Fruit fly (Drosophila melanogaster): ENCODE data around the gene CG17734.

CG17734 gene

DNA sequence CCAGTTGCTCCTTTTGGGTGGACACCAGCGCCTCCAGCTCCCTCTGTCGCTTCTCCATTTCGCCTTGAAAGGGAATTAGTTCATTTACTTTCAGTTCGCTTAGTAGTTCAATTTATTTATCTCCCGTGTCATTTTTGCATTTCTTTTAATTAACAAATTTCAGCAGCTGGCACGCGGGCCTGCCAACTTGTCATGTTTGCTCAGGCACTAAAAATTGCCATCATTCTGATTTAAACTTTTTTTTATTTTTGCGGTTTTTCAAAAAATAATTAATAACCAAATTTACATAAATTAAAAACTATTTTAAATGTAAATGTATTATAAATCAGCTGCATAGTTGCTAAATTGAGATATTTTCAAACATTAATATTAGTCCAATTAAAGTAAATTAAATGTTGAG is 13.4 kb downstream of the CG17734 start, which contains the start of gene GCC88:
GCC88 (minus strand) TSS at position 209 of the 400 bp plus-strand sequence.
- TF ChIP-seq CG30020 (tag; optimal IDR thresholded peaks at IDR 0.05) (no peak), trem (tag; optimal IDR thresholded peaks at IDR 0.05) (peak; percentile 98), dati (GFP tag; IDR thresholded peaks at IDR 0.05) (no peak), HmgZ (tag; optimal IDR thresholded peaks at IDR 0.05) (no peak), CG11456 (GFP tag; IDR thresholded peaks at IDR 0.05) (no peak), CG10209 (GFP tag; optimal IDR thresholded peaks at IDR 0.05) (no peak), chm (GFP tag; IDR thresholded peaks at IDR 0.05) (no peak), p53 (GFP tag; optimal IDR thresholded peaks at IDR 0.05) (no peak), sr (GFP tag; IDR thresholded peaks at IDR 0.05) (no peak), Vsx1 (GFP tag; optimal IDR thresholded peaks at IDR 0.05) (no peak), ci (GFP tag; IDR thresholded peaks at IDR 0.05) (no peak), CG6254 (GFP tag; optimal IDR thresholded peaks at IDR 0.05) (no peak), Usf (GFP tag; optimal IDR thresholded peaks at IDR 0.05) (no peak), da (GFP tag; optimal IDR thresholded peaks at IDR 0.05) (no peak), tna (GFP tag; IDR thresholded peaks at IDR 0.05; ENCODE audit: partially characterized antibody) (no peak), Six4 (GFP tag; optimal IDR thresholded peaks at IDR 0.05) (no peak), CG17912 (GFP tag; optimal IDR thresholded peaks at IDR 0.05) (no peak), D19B (GFP tag; optimal IDR thresholded peaks at IDR 0.05) (no peak), pzg (GFP tag; optimal IDR thresholded peaks at IDR 0.05) (peak; percentile 27), CG4424 (GFP tag; optimal IDR thresholded peaks at IDR 0.05) (no peak), CG12155 (GFP tag; optimal IDR thresholded peaks at IDR 0.05) (no peak), CG33213 (GFP tag; optimal IDR thresholded peaks at IDR 0.05) (no peak), CG8478 (optimal IDR thresholded peaks at IDR 0.05) (no peak), BtbVII (GFP tag; optimal IDR thresholded peaks at IDR 0.05) (no peak), so (GFP tag; IDR thresholded peaks at IDR 0.05) (no peak), NFAT (GFP tag; IDR thresholded peaks at IDR 0.05) (no peak), pros (GFP tag; optimal IDR thresholded peaks at IDR 0.05) (no peak), Atf-2 (GFP tag; optimal IDR thresholded peaks at IDR 0.05) (no peak), zf30C (GFP tag; optimal IDR thresholded peaks at IDR 0.05) (no peak), Optix (GFP tag; IDR thresholded peaks at IDR 0.05) (no peak), Oaz (GFP tag; IDR thresholded peaks at IDR 0.05) (no peak), CG9876 (GFP tag; optimal IDR thresholded peaks at IDR 0.05) (no peak), CG9932 (GFP tag; IDR thresholded peaks at IDR 0.05) (no peak), onecut (GFP tag; IDR thresholded peaks at IDR 0.05) (no peak), nerfin-1 (tag; optimal IDR thresholded peaks at IDR 0.05) (no peak), CG17359 (tag; optimal IDR thresholded peaks at IDR 0.05) (peak; percentile 91), gcm (GFP tag; optimal IDR thresholded peaks at IDR 0.05) (no peak), CG6854 (GFP tag; optimal IDR thresholded peaks at IDR 0.05) (no peak), CG4617 (GFP tag; optimal IDR thresholded peaks at IDR 0.05; ENCODE audit: borderline replicate concordance) (peak; percentile 46), Asciz (GFP tag; optimal IDR thresholded peaks at IDR 0.05) (no peak), pnt (GFP tag; optimal IDR thresholded peaks at IDR 0.05) (no peak), amos (GFP tag; IDR thresholded peaks at IDR 0.05; ENCODE audit: partially characterized antibody) (no peak), CG3407 (GFP tag; optimal IDR thresholded peaks at IDR 0.05) (no peak), tin (GFP tag; optimal IDR thresholded peaks at IDR 0.05) (no peak), Doc2 (GFP tag; IDR thresholded peaks at IDR 0.05) (no peak), CG1529 (GFP tag; optimal IDR thresholded peaks at IDR 0.05) (no peak), psq (GFP tag; optimal IDR thresholded peaks at IDR 0.05) (no peak), hth (optimal IDR thresholded peaks at IDR 0.05) (no peak), C15 (GFP tag; IDR thresholded peaks at IDR 0.05) (no peak), Jarid2 (GFP tag; optimal IDR thresholded peaks at IDR 0.05) (no peak), Dip3 (GFP tag; optimal IDR thresholded peaks at IDR 0.05) (no peak), maf-S (GFP tag; optimal IDR thresholded peaks at IDR 0.05) (no peak), row (GFP tag; IDR thresholded peaks at IDR 0.05) (no peak; the same call in 2 of the 3 replicates)
